Fruit fly (Drosophila melanogaster) whole organism, embryonic: Measurements from ENCODE around the gene Upf1.
A peak's percentile ranks its signal among the peaks of the same experiment; 100 is the strongest.

ENCODE experiments used
- Atf3 ChIP-seq: fragments of 200-800 bp; sonication (Bioruptor generic); optimal IDR thresholded peaks from 3 replicates; lab custom pipeline; 2016; ENCODE audit warnings: missing biosample characterization, missing genetic modification characterization
- CG10979 ChIP-seq: fragments of 200-800 bp; sonication (Bioruptor generic); optimal IDR thresholded peaks from 2 replicates; lab custom pipeline; 2018; ENCODE audit warnings: missing biosample characterization, mild to moderate bottlenecking, missing genetic modification characterization, moderate library complexity
- CG11247 ChIP-seq: fragments of 200-800 bp; sonication (Bioruptor generic); IDR thresholded peaks from 2 replicates; pipeline ENCODE4 v1.3.6; 2022; ENCODE audit warnings: missing biosample characterization, missing genetic modification characterization
- CG12659 ChIP-seq: fragments of 200-800 bp; sonication (Bioruptor generic); optimal IDR thresholded peaks from 3 replicates; lab custom pipeline; 2017; ENCODE audit warnings: mild to moderate bottlenecking, missing biosample characterization, missing genetic modification reagents, missing genetic modification characterization
- CG1602 ChIP-seq: fragments of 200-800 bp; sonication (Bioruptor generic); optimal IDR thresholded peaks from 3 replicates; lab custom pipeline; 2016; ENCODE audit warnings: missing biosample characterization, missing genetic modification characterization
- CG16813 ChIP-seq: fragments of 200-800 bp; sonication (Bioruptor generic); IDR thresholded peaks from 3 replicates; pipeline ENCODE4 v1.3.6; 2022; ENCODE audit warnings: missing biosample characterization, missing genetic modification characterization; ENCODE audit not compliant: partially characterized antibody
- CG17829 ChIP-seq: fragments of 200-800 bp; optimal IDR thresholded peaks from 2 replicates; lab custom pipeline; 2019; ENCODE audit warnings: missing biosample characterization, mild to moderate bottlenecking, missing genetic modification characterization, moderate library complexity
- CG2116 ChIP-seq: fragments of 200-800 bp; sonication (Bioruptor generic); optimal IDR thresholded peaks from 3 replicates; lab custom pipeline; 2018; ENCODE audit warnings: missing biosample characterization, mild to moderate bottlenecking, missing genetic modification characterization
- CG2712 ChIP-seq: fragments of 200-800 bp; optimal IDR thresholded peaks from 3 replicates; lab custom pipeline; 2019; ENCODE audit warnings: missing biosample characterization, mild to moderate bottlenecking, missing genetic modification characterization, moderate library complexity
- CG34376 ChIP-seq: fragments of 200-800 bp; sonication (Bioruptor generic); optimal IDR thresholded peaks from 2 replicates; lab custom pipeline; 2018; ENCODE audit warnings: missing biosample characterization, mild to moderate bottlenecking, missing genetic modification characterization
- CG6854 ChIP-seq: fragments of 200-800 bp; sonication (Bioruptor generic); optimal IDR thresholded peaks from 3 replicates; lab custom pipeline; 2017; ENCODE audit warnings: missing biosample characterization, mild to moderate bottlenecking, missing genetic modification characterization
- CG8281 ChIP-seq: fragments of 200-800 bp; sonication (Bioruptor generic); optimal IDR thresholded peaks from 2 replicates; lab custom pipeline; 2018; ENCODE audit warnings: missing biosample characterization, mild to moderate bottlenecking, missing genetic modification characterization, moderate library complexity
- CG8924 ChIP-seq: fragments of 200-800 bp; optimal IDR thresholded peaks from 3 replicates; lab custom pipeline; 2019; ENCODE audit warnings: missing biosample characterization, mild to moderate bottlenecking, missing genetic modification characterization, moderate library complexity
- CG9797 ChIP-seq: fragments of 200-800 bp; sonication (Bioruptor generic); optimal IDR thresholded peaks from 3 replicates; lab custom pipeline; 2018; ENCODE audit warnings: missing biosample characterization, mild to moderate bottlenecking, missing genetic modification characterization
- Gsc ChIP-seq: fragments of 200-800 bp; sonication (Bioruptor generic); IDR thresholded peaks from 2 replicates; pipeline ENCODE4 v1.3.6; 2022; ENCODE audit warnings: missing biosample characterization, missing genetic modification characterization
- HLH4C ChIP-seq: fragments of 200-800 bp; sonication (Bioruptor generic); IDR thresholded peaks from 3 replicates; pipeline ENCODE4 v1.3.6; 2022; ENCODE audit warnings: missing biosample characterization, missing genetic modification characterization; ENCODE audit not compliant: partially characterized antibody
- HmgZ ChIP-seq: fragments of 200-800 bp; sonication (Bioruptor generic); optimal IDR thresholded peaks from 2 replicates; lab custom pipeline; 2018; ENCODE audit warnings: missing biosample characterization, mild to moderate bottlenecking, missing genetic modification characterization
- Hr3 ChIP-seq: fragments of 200-800 bp; sonication (Bioruptor generic); optimal IDR thresholded peaks from 3 replicates; lab custom pipeline; 2016; ENCODE audit warnings: missing biosample characterization, missing genetic modification characterization
- Jarid2 ChIP-seq: fragments of 200-800 bp; sonication (Bioruptor generic); optimal IDR thresholded peaks from 3 replicates; lab custom pipeline; 2017; ENCODE audit warnings: mild to moderate bottlenecking, missing biosample characterization, missing genetic modification reagents, missing genetic modification characterization
- MESR4 ChIP-seq: fragments of 200-800 bp; sonication (Bioruptor generic); optimal IDR thresholded peaks from 2 replicates; lab custom pipeline; 2018; ENCODE audit warnings: missing biosample characterization, mild to moderate bottlenecking, missing genetic modification characterization, moderate library complexity
- Mad ChIP-seq: fragments of 200-800 bp; sonication (Bioruptor generic); optimal IDR thresholded peaks from 2 replicates; lab custom pipeline; 2016; ENCODE audit warnings: missing biosample characterization, missing genetic modification characterization
- NK7.1 ChIP-seq: fragments of 200-800 bp; sonication (Bioruptor generic); optimal IDR thresholded peaks from 3 replicates; lab custom pipeline; 2016; ENCODE audit warnings: missing biosample characterization, missing genetic modification characterization
- Oli ChIP-seq: fragments of 200-800 bp; sonication (Bioruptor generic); optimal IDR thresholded peaks from 2 replicates; lab custom pipeline; 2018; ENCODE audit warnings: missing biosample characterization, mild to moderate bottlenecking, missing genetic modification characterization, moderate library complexity
- Poxn ChIP-seq: fragments of 200-800 bp; sonication (Bioruptor generic); IDR thresholded peaks from 2 replicates; pipeline ENCODE4 v1.3.6; 2022; ENCODE audit warnings: missing biosample characterization, missing genetic modification characterization
- Sry-β ChIP-seq: fragments of 200-800 bp; sonication (Bioruptor generic); optimal IDR thresholded peaks from 2 replicates; lab custom pipeline; 2018; ENCODE audit warnings: missing biosample characterization, mild to moderate bottlenecking, missing genetic modification characterization, moderate library complexity
- aop ChIP-seq: fragments of 200-800 bp; sonication (Bioruptor generic); IDR thresholded peaks from 2 replicates; pipeline ENCODE4 v1.3.6; 2022; ENCODE audit warnings: missing biosample characterization, missing genetic modification characterization
- az2 ChIP-seq: fragments of 200-800 bp; sonication (Bioruptor generic); optimal IDR thresholded peaks from 3 replicates; lab custom pipeline; 2016; ENCODE audit warnings: missing biosample characterization, missing genetic modification characterization
- bbx ChIP-seq: fragments of 200-800 bp; sonication (Bioruptor generic); IDR thresholded peaks from 2 replicates; pipeline ENCODE4 v1.3.6; 2022; ENCODE audit warnings: missing biosample characterization, missing genetic modification characterization; ENCODE audit not compliant: partially characterized antibody
- bowl ChIP-seq: fragments of 200-800 bp; sonication (Bioruptor generic); IDR thresholded peaks from 2 replicates; pipeline ENCODE4 v1.3.6; 2022; ENCODE audit warnings: missing biosample characterization, missing genetic modification characterization
- chn ChIP-seq: fragments of 200-800 bp; sonication (Bioruptor generic); optimal IDR thresholded peaks from 2 replicates; lab custom pipeline; 2016; ENCODE audit warnings: missing biosample characterization, missing genetic modification characterization
- crc ChIP-seq: fragments of 200-800 bp; sonication (Bioruptor generic); optimal IDR thresholded peaks from 2 replicates; lab custom pipeline; 2016; ENCODE audit warnings: missing biosample characterization, missing genetic modification characterization
- croc ChIP-seq: fragments of 200-800 bp; sonication (Bioruptor generic); conservative IDR thresholded peaks from 3 replicates; pipeline ENCODE4 v1.3.6; 2022; ENCODE audit warnings: missing biosample characterization, missing genetic modification characterization
- cwo ChIP-seq: fragments of 200-800 bp; sonication (Bioruptor generic); optimal IDR thresholded peaks from 3 replicates; lab custom pipeline; 2017; ENCODE audit warnings: missing biosample characterization, missing genetic modification characterization, mild to moderate bottlenecking, moderate library complexity, missing genetic modification reagents
- eve ChIP-seq, 2 experiments: fragments of >200 bp; optimal IDR thresholded peaks; 2 replicates each; lab custom pipeline; 2017; ENCODE audit warnings: missing biosample characterization in 2 of 2, missing genetic modification characterization in 2 of 2
- eyg ChIP-seq: fragments of 200-800 bp; sonication (Bioruptor generic); optimal IDR thresholded peaks from 3 replicates; lab custom pipeline; 2016; ENCODE audit warnings: missing biosample characterization, missing genetic modification characterization
- fru ChIP-seq: fragments of >200 bp; optimal IDR thresholded peaks from 2 replicates; lab custom pipeline; 2017
- gro ChIP-seq: fragments of 200-800 bp; sonication (Bioruptor generic); optimal IDR thresholded peaks from 2 replicates; lab custom pipeline; 2016; ENCODE audit warnings: missing biosample characterization, missing genetic modification characterization
- ind ChIP-seq: fragments of 200-800 bp; sonication (Bioruptor generic); optimal IDR thresholded peaks from 3 replicates; lab custom pipeline; 2016; ENCODE audit warnings: missing biosample characterization, missing genetic modification characterization
- jigr1 ChIP-seq: fragments of 200-800 bp; sonication (Bioruptor generic); IDR thresholded peaks from 3 replicates; pipeline ENCODE4 v1.3.6; 2022; ENCODE audit warnings: missing biosample characterization, missing genetic modification characterization
- kah ChIP-seq: fragments of 200-800 bp; sonication (Bioruptor generic); optimal IDR thresholded peaks from 2 replicates; lab custom pipeline; 2018; ENCODE audit warnings: missing biosample characterization, mild to moderate bottlenecking, missing genetic modification characterization
- ken ChIP-seq: fragments of 200-800 bp; sonication (Bioruptor generic); IDR thresholded peaks from 3 replicates; pipeline ENCODE4 v1.3.6; 2022; ENCODE audit warnings: missing biosample characterization, missing genetic modification characterization
- lbe ChIP-seq: fragments of 200-800 bp; sonication (Bioruptor generic); optimal IDR thresholded peaks from 2 replicates; lab custom pipeline; 2016; ENCODE audit warnings: missing biosample characterization, mild to moderate bottlenecking, missing genetic modification characterization
- lilli ChIP-seq: fragments of 200-800 bp; sonication (Bioruptor generic); optimal IDR thresholded peaks from 3 replicates; lab custom pipeline; 2016; ENCODE audit warnings: missing biosample characterization, missing genetic modification characterization
- nom ChIP-seq: fragments of 200-800 bp; sonication (Bioruptor generic); optimal IDR thresholded peaks from 2 replicates; lab custom pipeline; 2017; ENCODE audit warnings: missing biosample characterization, missing genetic modification characterization, mild to moderate bottlenecking, moderate library complexity, missing genetic modification reagents
- psq ChIP-seq: fragments of 200-800 bp; sonication (Bioruptor generic); optimal IDR thresholded peaks from 2 replicates; lab custom pipeline; 2017; ENCODE audit warnings: missing biosample characterization, missing genetic modification characterization
- repo ChIP-seq: fragments of 200-800 bp; sonication (Bioruptor generic); optimal IDR thresholded peaks from 2 replicates; lab custom pipeline; 2016; ENCODE audit warnings: missing biosample characterization, missing genetic modification characterization
- sqz ChIP-seq: fragments of 200-800 bp; sonication (Bioruptor generic); optimal IDR thresholded peaks from 3 replicates; lab custom pipeline; 2018; ENCODE audit warnings: missing biosample characterization, mild to moderate bottlenecking, missing genetic modification characterization
- sug ChIP-seq: fragments of 200-800 bp; optimal IDR thresholded peaks from 2 replicates; lab custom pipeline; 2019; ENCODE audit warnings: missing biosample characterization, mild to moderate bottlenecking, missing genetic modification characterization, moderate library complexity
- ttk ChIP-seq: fragments of 200-800 bp; sonication (Bioruptor generic); IDR thresholded peaks from 2 replicates; pipeline ENCODE4 v2.1.2; 2022; ENCODE audit warnings: missing biosample characterization, missing genetic modification characterization
- unpg ChIP-seq: fragments of 200-800 bp; sonication (Bioruptor generic); optimal IDR thresholded peaks from 3 replicates; lab custom pipeline; 2018; ENCODE audit warnings: missing biosample characterization, mild to moderate bottlenecking, missing genetic modification characterization, moderate library complexity
- usp ChIP-seq: fragments of >200 bp; optimal IDR thresholded peaks from 2 replicates; lab custom pipeline; 2017; ENCODE audit warnings: missing biosample characterization, missing genetic modification characterization
- zen ChIP-seq: fragments of 200-800 bp; sonication (Bioruptor generic); optimal IDR thresholded peaks from 3 replicates; lab custom pipeline; 2018; ENCODE audit warnings: missing biosample characterization, mild to moderate bottlenecking, missing genetic modification characterization, moderate library complexity

Upf1 gene

DNA sequence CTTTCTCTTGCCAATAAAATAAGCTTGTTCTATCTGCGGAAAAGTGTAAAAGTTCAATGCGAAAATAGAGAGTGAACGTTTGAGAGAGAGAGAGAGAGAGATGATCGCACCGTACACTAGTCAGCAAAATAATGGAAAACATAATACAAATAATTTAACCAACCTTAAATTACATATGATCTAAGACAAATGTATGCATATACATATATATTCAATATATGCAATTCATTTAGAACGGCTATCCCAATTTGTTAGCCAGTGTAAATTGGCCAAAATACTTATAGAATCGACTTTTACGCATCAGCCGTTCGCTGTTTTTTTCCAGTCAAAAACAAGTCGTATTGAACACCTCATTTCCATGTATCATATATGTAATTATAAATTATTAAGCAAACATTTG lies 20.0 kb upstream of the Upf1 start (continued):
- no peak; the same call in 1 of the 2 replicates for TF ChIP-seq bowl (GFP tag; lab: Robert Waterston, UW)
- no peak for TF ChIP-seq lilli (GFP tag; lab: Kevin White, UChicago)
- TF ChIP-seq CG8281 (tag; lab: Kevin White, UChicago), result no peak
- TF ChIP-seq Mad, result no peak
- no peak for TF ChIP-seq eve (GFP tag; optimal IDR thresholded peaks at IDR 0.05; lab: Kevin White, UChicago)
- no peak for TF ChIP-seq CG8924
- TF ChIP-seq lbe, result peak; percentile 47
- no peak for TF ChIP-seq Gsc (GFP tag; lab: Robert Waterston, UW)
- TF ChIP-seq cwo (GFP tag; lab: Kevin White, UChicago), result peak; percentile 26
- no peak for TF ChIP-seq Hr3 (GFP tag; lab: Kevin White, UChicago)
- TF ChIP-seq croc (GFP tag; lab: Robert Waterston, UW), result 0 out of 3 replicates have a peak, but pooled peaks have one; percentile 20
- no peak for TF ChIP-seq unpg (GFP tag; lab: Kevin White, UChicago)
- TF ChIP-seq nom (GFP tag; lab: Kevin White, UChicago), result no peak
- TF ChIP-seq gro, result peak; percentile 8
- no peak for TF ChIP-seq usp (GFP tag; lab: Kevin White, UChicago)
- TF ChIP-seq psq (GFP tag; lab: Kevin White, UChicago), result no peak
- peak; percentile 75 for TF ChIP-seq ttk (GFP tag; lab: Robert Waterston, UW)
- no peak for TF ChIP-seq bbx (GFP tag; lab: Robert Waterston, UW)
- no peak for TF ChIP-seq NK7.1 (GFP tag; lab: Kevin White, UChicago)
- no peak for TF ChIP-seq crc (GFP tag; lab: Kevin White, UChicago)
- no peak for TF ChIP-seq HmgZ
- no peak for TF ChIP-seq aop (GFP tag; lab: Robert Waterston, UW)
- no peak for TF ChIP-seq sqz (GFP tag; lab: Kevin White, UChicago)
- TF ChIP-seq fru (lab: Kevin White, UChicago), result no peak
- peak; percentile 70; the same call in 2 of the 3 replicates for TF ChIP-seq ken (GFP tag; lab: Robert Waterston, UW)
- no peak for TF ChIP-seq chn (GFP tag; lab: Kevin White, UChicago)
- no peak for TF ChIP-seq sug (tag; lab: Kevin White, UChicago)
- TF ChIP-seq kah, result no peak
- TF ChIP-seq CG9797 (GFP tag; lab: Kevin White, UChicago), result no peak
- TF ChIP-seq CG10979 (tag; lab: Kevin White, UChicago), result peak; percentile 9
- TF ChIP-seq Jarid2 (GFP tag; lab: Kevin White, UChicago), result no peak
- no peak for TF ChIP-seq Sry-β (GFP tag; lab: Kevin White, UChicago)
- no peak for TF ChIP-seq Oli (tag; lab: Kevin White, UChicago)
- no peak for TF ChIP-seq HLH4C (GFP tag; lab: Robert Waterston, UW)
- no peak for TF ChIP-seq jigr1
- TF ChIP-seq Poxn (GFP tag; lab: Robert Waterston, UW), result 0 out of 2 replicates have a peak, but pooled peaks have one; percentile 37
- no peak for TF ChIP-seq CG17829 (tag; lab: Kevin White, UChicago)
- TF ChIP-seq eyg (GFP tag; lab: Kevin White, UChicago), result no peak
- peak; percentile 69; the same call in 1 of the 2 replicates for TF ChIP-seq CG11247 (GFP tag; lab: Robert Waterston, UW)
- TF ChIP-seq MESR4, result no peak
- no peak for TF ChIP-seq az2
- TF ChIP-seq repo (GFP tag; lab: Kevin White, UChicago), result no peak
- no peak for TF ChIP-seq Atf3
- TF ChIP-seq ind (GFP tag; lab: Kevin White, UChicago), result peak; percentile 43
- TF ChIP-seq CG1602 (GFP tag; lab: Kevin White, UChicago), result no peak
- TF ChIP-seq CG6854 (GFP tag; lab: Kevin White, UChicago), result no peak
- TF ChIP-seq zen (tag; lab: Kevin White, UChicago), result no peak
- TF ChIP-seq CG34376 (GFP tag; lab: Kevin White, UChicago), result no peak
- no peak for TF ChIP-seq CG16813 (GFP tag; lab: Robert Waterston, UW)
- no peak for TF ChIP-seq CG2712
- TF ChIP-seq CG2116, result no peak
- TF ChIP-seq CG12659 (GFP tag; lab: Kevin White, UChicago), result peak; percentile 25
